Worm (Caenorhabditis elegans): ENCODE data around the gene chil-2.

Gene chil-2

DNA sequence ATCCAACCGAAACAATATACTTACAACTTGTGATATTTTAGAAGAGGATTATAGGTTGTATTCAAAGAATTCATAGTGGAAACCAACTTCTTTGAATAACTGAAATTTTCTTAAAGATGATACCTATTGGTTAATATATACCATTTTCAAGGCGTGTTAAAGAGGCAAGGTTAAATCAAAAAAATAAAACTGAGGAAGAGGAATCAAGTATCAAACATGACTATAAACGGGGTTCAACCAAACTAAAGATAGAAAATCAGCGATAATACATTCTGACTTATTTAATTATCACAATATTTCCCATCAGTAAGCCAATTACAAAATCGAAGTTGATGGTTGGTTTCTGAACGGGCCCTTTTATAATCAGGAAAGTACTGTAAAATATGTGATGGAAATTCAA is 13.0 kb downstream of the chil-2 start, which contains the start of gene chil-3 (continued):
- TF ChIP-seq F52B5.7 (tag; optimal IDR thresholded peaks at IDR 0.05) (no peak), cebp-1 (GFP tag; IDR thresholded peaks at IDR 0.05) (no peak), cebp-1 (tag; optimal IDR thresholded peaks at IDR 0.05) (no peak)

DNA sequence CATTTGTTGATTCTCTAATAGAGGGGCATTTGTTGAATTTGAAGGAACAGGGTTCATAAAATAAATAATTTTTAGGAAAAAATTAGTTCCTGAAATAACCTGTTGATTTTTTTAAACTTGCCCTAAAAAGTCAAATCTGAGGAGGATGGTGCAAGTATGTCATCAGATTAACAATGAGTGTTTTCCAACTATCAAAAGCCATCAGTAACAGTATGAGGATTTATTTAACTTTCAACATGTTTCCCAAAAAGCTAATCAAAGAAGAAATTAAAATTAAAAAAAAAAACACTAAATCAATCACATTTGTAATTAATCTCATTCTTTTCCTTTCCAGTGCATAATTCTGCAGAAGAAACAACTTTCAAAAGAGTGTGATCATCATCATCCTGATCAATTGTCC is 14.8 kb downstream of the chil-2 start, which contains the start of gene chil-5:
Gene chil-5, minus strand, starts transcription at position 101 of the 400 bp plus-strand sequence.
- TF ChIP-seq sptf-2 (GFP tag; optimal IDR thresholded peaks at IDR 0.05) (no peak), zim-3 (tag; optimal IDR thresholded peaks at IDR 0.05) (no peak), T07F8.4 (tag; optimal IDR thresholded peaks at IDR 0.05) (no peak), egrh-3 (GFP tag; IDR thresholded peaks at IDR 0.05) (no peak), hmg-1.2 (GFP tag; IDR thresholded peaks at IDR 0.05) (no peak), xnd-1 (tag; optimal IDR thresholded peaks at IDR 0.05) (no peak), let-607 (tag; optimal IDR thresholded peaks at IDR 0.05) (no peak), F49E8.2 (tag; optimal IDR thresholded peaks at IDR 0.05; ENCODE audit: insufficient read depth) (no peak), F37B4.10 (GFP tag; IDR thresholded peaks at IDR 0.05) (no peak), D2030.7 (GFP tag; IDR thresholded peaks at IDR 0.05) (no peak), F10E7.11 (tag; optimal IDR thresholded peaks at IDR 0.05) (no peak)

DNA sequence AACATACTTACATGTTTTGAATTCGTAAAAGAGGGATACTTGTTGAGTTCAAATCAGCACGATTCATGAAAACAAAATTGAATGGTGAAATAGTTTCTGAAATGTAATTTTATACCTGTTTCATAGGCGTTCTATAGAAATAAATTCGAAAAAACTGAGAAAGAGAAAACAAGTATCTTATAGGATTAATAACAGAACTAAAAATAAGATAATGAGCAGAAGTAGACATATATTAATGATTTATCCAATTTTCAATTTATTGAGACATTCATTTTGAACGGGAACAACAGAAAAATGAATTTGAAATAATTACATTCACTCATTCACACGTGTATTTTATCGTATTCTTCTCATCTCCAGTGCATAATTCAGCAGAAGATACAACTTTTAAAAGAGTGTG is 16.6 kb downstream of the chil-2 start, which contains the start of gene chil-6:
Gene chil-6, minus strand, starts transcription at position 101 of the 400 bp plus-strand sequence.
- TF ChIP-seq F49E8.2 (tag; optimal IDR thresholded peaks at IDR 0.05; ENCODE audit: insufficient read depth) (no peak), T07F8.4 (tag; optimal IDR thresholded peaks at IDR 0.05) (no peak), him-1 (tag; optimal IDR thresholded peaks at IDR 0.05) (no peak), ekl-4 (GFP tag; IDR thresholded peaks at IDR 0.05) (no peak), attf-5 (GFP tag; optimal IDR thresholded peaks at IDR 0.05) (no peak), ama-1 (optimal IDR thresholded peaks at IDR 0.05) (no peak), ama-1 (GFP tag; optimal IDR thresholded peaks at IDR 0.05) (no peak), xnd-1 (tag; optimal IDR thresholded peaks at IDR 0.05) (no peak)

DNA sequence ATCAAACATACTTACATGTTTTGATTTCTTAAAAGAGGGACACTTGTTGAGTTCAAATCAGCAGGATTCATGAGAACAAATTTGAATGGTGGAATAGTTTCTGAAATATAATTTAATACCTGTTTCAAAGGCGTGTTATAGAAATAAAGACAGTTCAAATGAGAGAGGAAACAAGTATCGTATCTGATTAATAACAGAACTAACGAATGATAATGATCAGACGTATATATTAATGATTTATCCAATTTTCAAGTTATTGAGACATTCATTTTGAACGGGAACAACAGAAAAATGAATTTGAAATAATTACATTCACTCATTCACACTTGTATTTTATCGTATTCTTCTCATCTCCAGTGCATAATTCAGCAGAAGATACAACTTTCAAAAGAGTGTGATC is 18.8 kb downstream of the chil-2 start, which contains the start of gene chil-4:
Gene chil-4, minus strand, starts transcription at position 101 of the 400 bp plus-strand sequence.
- TF ChIP-seq F37B4.10 (GFP tag; IDR thresholded peaks at IDR 0.05): no peak
- TF ChIP-seq sea-2 (GFP tag; IDR thresholded peaks at IDR 0.05): no peak
- no peak for TF ChIP-seq snpc-1.1 (tag; optimal IDR thresholded peaks at IDR 0.05; ENCODE audit: insufficient read depth)
- TF ChIP-seq dpff-1 (tag; optimal IDR thresholded peaks at IDR 0.05): no peak
- no peak for TF ChIP-seq attf-3 (GFP tag; conservative IDR thresholded peaks at IDR 0.05)
- no peak for TF ChIP-seq C17E4.6 (GFP tag; IDR thresholded peaks at IDR 0.05)
- no peak for TF ChIP-seq ZK185.1 (tag; optimal IDR thresholded peaks at IDR 0.05; ENCODE audit: poor library complexity, severe bottlenecking)

DNA sequence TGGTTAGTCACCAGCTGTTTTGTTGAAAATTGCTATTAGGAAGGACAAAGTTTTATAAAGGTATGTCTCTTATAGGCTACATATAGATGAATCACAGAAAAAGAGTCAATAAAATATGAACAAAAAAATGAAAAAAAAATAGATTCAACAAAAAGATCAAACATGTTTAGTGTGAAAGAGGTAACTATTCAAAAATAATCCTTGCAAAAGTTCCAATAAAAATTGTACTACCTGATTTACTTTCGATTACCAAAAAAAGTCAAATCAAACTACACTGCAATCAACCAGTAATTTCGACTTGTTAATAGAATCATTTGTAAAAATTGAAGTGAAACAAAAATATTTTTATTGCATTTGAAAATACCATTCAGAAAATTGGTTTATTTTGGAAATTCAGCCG is 23.5 kb downstream of the chil-2 start, which contains the start of gene ZK938.10:
Gene ZK938.10, minus strand, starts transcription at position 101 of the 400 bp plus-strand sequence.
- TF ChIP-seq xnd-1 (tag; optimal IDR thresholded peaks at IDR 0.05) (no peak), Y79H2A.3 (GFP tag; conservative IDR thresholded peaks at IDR 0.05) (no peak)

DNA sequence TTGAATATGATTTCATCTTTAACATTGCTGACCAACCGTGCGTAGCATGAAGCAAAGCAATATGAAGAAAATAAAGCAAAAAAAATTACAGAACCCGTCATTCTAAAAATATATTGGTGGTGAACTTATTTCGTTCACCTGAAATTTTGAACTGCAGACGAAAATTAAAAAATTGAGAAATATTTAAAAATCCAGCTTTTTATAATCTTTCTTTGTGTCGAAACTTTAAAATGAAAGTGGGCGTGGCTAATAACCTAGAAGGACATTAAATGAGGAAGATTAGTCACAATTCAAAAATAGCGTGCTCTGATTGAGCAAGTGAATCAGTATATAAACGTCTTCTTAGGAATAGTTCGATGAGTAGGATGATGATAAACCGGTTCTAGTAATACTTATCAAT is 24.9 kb downstream of the chil-2 start, which contains the start of gene old-2:
Gene old-2, minus strand, starts transcription at position 101 of the 400 bp plus-strand sequence.
- TF ChIP-seq egrh-3 (GFP tag; IDR thresholded peaks at IDR 0.05) (no peak), ccch-3 (GFP tag; optimal IDR thresholded peaks at IDR 0.05) (no peak), dpl-1 (GFP tag; optimal IDR thresholded peaks at IDR 0.05) (no peak), ceh-79 (tag; optimal IDR thresholded peaks at IDR 0.05) (no peak), nfyb-1 (GFP tag; IDR thresholded peaks at IDR 0.05) (no peak), hmg-20 (GFP tag; IDR thresholded peaks at IDR 0.05) (no peak), aptf-2 (GFP tag; conservative IDR thresholded peaks at IDR 0.05) (no peak), ZK185.1 (tag; optimal IDR thresholded peaks at IDR 0.05; ENCODE audit: poor library complexity, severe bottlenecking) (no peak), rcor-1 (GFP tag; IDR thresholded peaks at IDR 0.05) (no peak), snpc-1.1 (tag; optimal IDR thresholded peaks at IDR 0.05; ENCODE audit: insufficient read depth) (no peak), K12H6.12 (tag; optimal IDR thresholded peaks at IDR 0.05) (no peak), ceh-27 (GFP tag; optimal IDR thresholded peaks at IDR 0.05) (no peak), him-1 (tag; optimal IDR thresholded peaks at IDR 0.05) (no peak), unc-130 (GFP tag; optimal IDR thresholded peaks at IDR 0.05) (no peak), cebp-2 (GFP tag; IDR thresholded peaks at IDR 0.05) (no peak)

Measured in whole organism, young adult.